Worm (Caenorhabditis elegans) whole organism, late embryonic: Measurements from ENCODE around the gene kvs-1.

Experiments
- C08G9.2 ChIP-seq: sonication (generic microtip); optimal IDR thresholded peaks from 2 replicates; lab custom pipeline; 2016; ENCODE audit warnings: mild to moderate bottlenecking, missing genetic modification characterization, moderate library complexity, missing compliant biosample characterization
- T23F11.4 ChIP-seq: fragments of 200-800 bp; sonication (Bioruptor generic); optimal IDR thresholded peaks from 2 replicates; lab custom pipeline; 2018; ENCODE audit warnings: mild to moderate bottlenecking, missing genetic modification characterization, missing compliant biosample characterization
- ama-1 ChIP-seq: fragments of 150-350 bp; optimal IDR thresholded peaks from 2 replicates; lab custom pipeline; 2014
- ceh-14 ChIP-seq: sonication (generic microtip); optimal IDR thresholded peaks from 2 replicates; lab custom pipeline; 2016; ENCODE audit warnings: missing genotype, missing genetic modification characterization, missing compliant biosample characterization
- ceh-18 ChIP-seq: sonication (generic microtip); optimal IDR thresholded peaks from 2 replicates; lab custom pipeline; 2016; ENCODE audit warnings: missing genetic modification characterization, missing compliant biosample characterization
- ceh-19 ChIP-seq: fragments of 200-800 bp; sonication (Bioruptor generic); optimal IDR thresholded peaks from 2 replicates; lab custom pipeline; 2018; ENCODE audit warnings: mild to moderate bottlenecking, missing genetic modification characterization, missing compliant biosample characterization
- ceh-2 ChIP-seq: sonication (generic microtip); optimal IDR thresholded peaks from 2 replicates; lab custom pipeline; 2016; ENCODE audit warnings: missing genotype, missing genetic modification characterization, missing compliant biosample characterization
- ceh-34 ChIP-seq: sonication (generic microtip); optimal IDR thresholded peaks from 2 replicates; lab custom pipeline; 2016; ENCODE audit warnings: mild to moderate bottlenecking, missing genetic modification characterization, missing compliant biosample characterization
- ceh-48 ChIP-seq: sonication (generic microtip); optimal IDR thresholded peaks from 2 replicates; lab custom pipeline; 2016; ENCODE audit warnings: missing genetic modification characterization, inconsistent platforms, missing compliant biosample characterization
- ceh-6 ChIP-seq: fragments of 200-800 bp; sonication (Bioruptor generic); optimal IDR thresholded peaks from 2 replicates; lab custom pipeline; 2018; ENCODE audit warnings: mild to moderate bottlenecking, missing genetic modification characterization, missing compliant biosample characterization
- che-1 ChIP-seq: sonication (generic microtip); optimal IDR thresholded peaks from 2 replicates; lab custom pipeline; 2016; ENCODE audit warnings: mild to moderate bottlenecking, missing genetic modification characterization, missing compliant biosample characterization
- dve-1 ChIP-seq: sonication (generic microtip); optimal IDR thresholded peaks from 2 replicates; lab custom pipeline; 2017; ENCODE audit warnings: antibody characterized with exemption, mild to moderate bottlenecking, missing genetic modification characterization, missing compliant biosample characterization
- eyg-1 ChIP-seq: sonication (generic microtip); optimal IDR thresholded peaks from 2 replicates; lab custom pipeline; 2016; ENCODE audit warnings: missing genotype, missing genetic modification characterization, missing compliant biosample characterization
- fax-1 ChIP-seq: sonication (generic microtip); optimal IDR thresholded peaks from 2 replicates; lab custom pipeline; 2016; ENCODE audit warnings: missing genotype, missing genetic modification characterization, missing compliant biosample characterization
- fkh-10 ChIP-seq: fragments of 150-350 bp; optimal IDR thresholded peaks from 2 replicates; lab custom pipeline; 2014; ENCODE audit warnings: missing biosample characterization, missing genetic modification reagents, missing genetic modification characterization
- fkh-6 ChIP-seq: sonication (generic microtip); optimal IDR thresholded peaks from 2 replicates; lab custom pipeline; 2016; ENCODE audit warnings: missing genetic modification characterization, missing compliant biosample characterization
- gmeb-2 ChIP-seq: sonication (generic microtip); optimal IDR thresholded peaks from 2 replicates; lab custom pipeline; 2016; ENCODE audit warnings: missing genetic modification characterization, inconsistent platforms, missing compliant biosample characterization
- hlh-15 ChIP-seq: sonication (generic microtip); optimal IDR thresholded peaks from 2 replicates; lab custom pipeline; 2016; ENCODE audit warnings: missing genetic modification characterization, missing compliant biosample characterization
- hlh-30 ChIP-seq: sonication (generic microtip); optimal IDR thresholded peaks from 2 replicates; lab custom pipeline; 2017; ENCODE audit warnings: antibody characterized with exemption, missing genetic modification characterization, missing compliant biosample characterization; ENCODE audit not compliant: insufficient read depth
- lin-11 ChIP-seq: fragments of 200-800 bp; sonication (Bioruptor generic); optimal IDR thresholded peaks from 2 replicates; lab custom pipeline; 2018; ENCODE audit warnings: mild to moderate bottlenecking, missing genetic modification characterization, missing compliant biosample characterization
- mec-3 ChIP-seq: sonication (generic microtip); optimal IDR thresholded peaks from 2 replicates; lab custom pipeline; 2016; ENCODE audit warnings: borderline replicate concordance, missing genetic modification characterization, missing compliant biosample characterization
- nfya-1 ChIP-seq: sonication (generic microtip); optimal IDR thresholded peaks from 2 replicates; lab custom pipeline; 2017; ENCODE audit warnings: missing genetic modification characterization, mild to moderate bottlenecking, missing compliant biosample characterization, antibody characterized with exemption, moderate library complexity
- nhr-11 ChIP-seq: fragments of 150-350 bp; optimal IDR thresholded peaks from 2 replicates; lab custom pipeline; 2014; ENCODE audit warnings: missing biosample characterization, missing genetic modification characterization
- pag-3 ChIP-seq: sonication (generic microtip); optimal IDR thresholded peaks from 2 replicates; lab custom pipeline; 2016; ENCODE audit warnings: missing compliant biosample characterization, missing genetic modification characterization, borderline replicate concordance
- pha-2 ChIP-seq: sonication (generic microtip); optimal IDR thresholded peaks from 2 replicates; lab custom pipeline; 2017; ENCODE audit warnings: mild to moderate bottlenecking, missing genetic modification characterization, missing compliant biosample characterization
- rnt-1 ChIP-seq: sonication (generic microtip); optimal IDR thresholded peaks from 2 replicates; lab custom pipeline; 2016; ENCODE audit warnings: missing genetic modification characterization, missing compliant biosample characterization
- sox-4 ChIP-seq: sonication (generic microtip); optimal IDR thresholded peaks from 2 replicates; lab custom pipeline; 2017; ENCODE audit warnings: mild to moderate bottlenecking, missing genetic modification characterization, inconsistent platforms, missing compliant biosample characterization
- tbx-2 ChIP-seq: sonication (generic microtip); optimal IDR thresholded peaks from 2 replicates; lab custom pipeline; 2016; ENCODE audit warnings: missing genetic modification characterization, missing compliant biosample characterization
- tbx-7 ChIP-seq: sonication (generic microtip); optimal IDR thresholded peaks from 2 replicates; lab custom pipeline; 2016; ENCODE audit warnings: missing genotype, missing genetic modification characterization, missing compliant biosample characterization
- unc-3 ChIP-seq, 2 experiments: fragments of 200-800 bp in 1 of 2; sonication (Bioruptor generic) in 1 of 2; sonication (generic microtip) in 1 of 2; conservative IDR thresholded peaks in 1 of 2; optimal IDR thresholded peaks in 1 of 2; 2 replicates each; pipeline versions ENCODE4 v1.3.6 to Lab custom; 2016 to 2022; ENCODE audit warnings: missing compliant biosample characterization in 2 of 2, missing genetic modification characterization in 2 of 2, missing genetic modification reagents in 1 of 2
- unc-42 ChIP-seq: sonication (generic microtip); optimal IDR thresholded peaks from 2 replicates; lab custom pipeline; 2016; ENCODE audit warnings: missing genotype, missing genetic modification characterization, missing compliant biosample characterization
- ztf-16 ChIP-seq: sonication (generic microtip); optimal IDR thresholded peaks from 2 replicates; lab custom pipeline; 2017; ENCODE audit warnings: missing genetic modification characterization, missing compliant biosample characterization

The kvs-1 gene

DNA sequence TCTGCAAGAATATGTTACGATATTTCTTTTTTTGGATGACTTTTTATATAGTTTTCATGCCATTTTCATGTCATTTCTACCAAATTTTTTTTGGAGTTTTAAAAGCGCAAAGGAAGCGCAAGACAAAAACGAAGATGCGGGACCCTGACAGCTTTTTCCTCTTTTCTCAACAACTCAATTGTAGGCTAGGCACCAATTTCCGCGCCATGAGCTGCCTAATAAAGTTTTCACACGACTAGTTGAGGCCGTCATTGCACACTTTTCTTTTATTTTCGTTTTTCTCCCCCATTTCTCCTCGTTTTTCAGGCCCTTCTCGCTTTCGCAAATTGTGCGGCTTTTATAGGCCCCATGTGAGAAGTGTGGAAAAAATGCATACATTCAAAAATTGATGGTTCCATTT lies 27.1 kb downstream of the kvs-1 start:
- TF ChIP-seq unc-42 (peak; percentile 94), ceh-19 (GFP tag; lab: Kevin White, UChicago) (no peak)

DNA sequence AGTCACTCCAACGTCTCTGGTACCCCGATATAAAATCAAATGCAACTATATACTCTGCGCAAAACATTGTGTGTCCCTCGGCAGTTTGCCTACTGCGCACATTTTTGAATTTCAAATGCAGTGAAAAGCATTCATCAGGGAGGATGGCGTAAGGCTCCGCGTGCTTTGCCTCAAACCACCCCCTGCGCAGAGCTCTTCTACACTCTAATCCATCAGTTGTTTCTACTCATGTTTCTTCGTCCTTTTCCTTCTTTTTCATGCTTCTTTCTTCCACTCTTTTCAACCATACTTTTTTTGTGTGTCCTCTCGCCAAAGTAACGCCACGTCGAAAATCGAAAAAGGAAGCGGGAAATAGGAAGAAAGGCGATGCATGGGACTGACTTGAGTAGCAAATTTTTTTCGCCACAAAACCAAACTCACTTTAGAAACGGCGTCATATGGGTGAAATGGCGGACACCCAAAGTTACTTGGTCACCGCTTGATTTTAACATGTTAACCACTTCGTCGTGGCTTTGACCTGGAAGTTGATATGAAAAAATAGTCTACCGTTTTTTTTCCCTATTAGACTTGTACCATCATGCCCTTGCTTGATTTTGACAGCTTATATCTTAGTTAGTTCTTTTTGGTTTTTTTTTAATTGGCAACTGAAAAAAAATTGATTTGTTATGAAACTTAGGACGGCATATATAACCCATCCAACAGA lies 28.3 kb downstream of the kvs-1 start:
- peak; percentile 17 for TF ChIP-seq unc-42
- TF ChIP-seq nfya-1 (tag; lab: Kevin White, UChicago) = peak; percentile 10
- no peak for TF ChIP-seq unc-3 (GFP tag; conservative IDR thresholded peaks at IDR 0.05; lab: Robert Waterston, UW)
- peak; percentile 10 for TF ChIP-seq unc-3 (tag; optimal IDR thresholded peaks at IDR 0.05; lab: Kevin White, UChicago)
- TF ChIP-seq pag-3 = no peak
- peak; percentile 1 for TF ChIP-seq ceh-34 (tag; lab: Kevin White, UChicago)
- TF ChIP-seq eyg-1 (tag; lab: Kevin White, UChicago) = no peak
- TF ChIP-seq, all 69 proteins: peak for 4

DNA sequence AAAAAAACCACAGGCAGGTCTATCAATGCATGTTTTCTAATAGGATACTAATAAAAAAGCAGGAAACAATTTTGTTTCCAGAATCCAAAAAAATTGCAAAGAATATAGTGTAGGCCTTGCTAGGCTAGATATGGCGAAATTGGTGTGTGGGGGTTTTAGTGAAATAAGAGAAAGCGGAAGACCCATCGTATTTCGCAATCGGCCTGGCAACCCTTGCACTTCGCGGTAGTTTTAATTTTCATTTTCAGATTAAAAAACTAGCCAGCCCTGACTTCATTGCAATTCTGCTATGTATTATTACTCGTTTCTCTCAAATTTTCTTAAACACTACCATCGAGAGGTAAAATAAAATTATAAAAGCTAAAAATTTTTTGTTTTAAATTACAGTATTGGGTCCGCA lies 32.1 kb downstream of the kvs-1 start:
- TF ChIP-seq unc-3 (GFP tag; conservative IDR thresholded peaks at IDR 0.05; lab: Robert Waterston, UW) = no peak
- no peak for TF ChIP-seq unc-3 (tag; optimal IDR thresholded peaks at IDR 0.05; lab: Kevin White, UChicago)
- no peak for TF ChIP-seq ceh-18
- no peak for TF ChIP-seq ceh-48
- no peak for TF ChIP-seq ceh-6 (GFP tag; lab: Kevin White, UChicago)
- no peak for TF ChIP-seq che-1 (tag; lab: Kevin White, UChicago)
- TF ChIP-seq fkh-6 (tag; lab: Kevin White, UChicago) = no peak
- no peak for TF ChIP-seq tbx-7 (tag; lab: Kevin White, UChicago)
- TF ChIP-seq hlh-30 = no peak
- TF ChIP-seq nfya-1 (tag; lab: Kevin White, UChicago) = no peak
- TF ChIP-seq hlh-15 (tag; lab: Kevin White, UChicago) = no peak
- TF ChIP-seq, all 69 proteins: peak for 0

DNA sequence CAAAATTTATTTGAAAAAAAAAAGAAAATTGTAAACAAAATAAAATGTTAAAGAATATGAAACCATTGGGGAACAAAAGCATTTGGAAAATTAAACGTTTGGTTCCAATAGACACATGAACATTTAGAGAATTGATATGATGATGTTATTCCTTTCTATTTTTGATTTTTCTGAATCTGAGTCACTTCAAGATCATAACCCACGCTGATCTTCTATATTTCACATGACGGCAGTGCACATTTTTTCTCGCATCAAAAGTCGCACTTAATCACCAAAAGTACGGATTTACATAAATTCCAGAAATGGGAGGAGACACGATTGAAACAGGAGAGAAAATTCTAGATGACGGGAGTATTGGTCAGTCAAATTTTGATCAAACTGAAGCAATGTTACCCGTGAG lies 34.2 kb downstream of the kvs-1 start, which contains the start of gene F27D9.2:
TSS of gene F27D9.2 (plus strand) at position 301 of the 400 bp plus-strand sequence.
- TF ChIP-seq T23F11.4 (GFP tag; lab: Kevin White, UChicago) = no peak
- TF ChIP-seq C08G9.2 (tag; lab: Kevin White, UChicago) = no peak
- TF ChIP-seq unc-42 = no peak
- no peak for TF ChIP-seq dve-1
- TF ChIP-seq ceh-48 = no peak
- no peak for TF ChIP-seq ceh-18
- TF ChIP-seq che-1 (tag; lab: Kevin White, UChicago) = no peak
- TF ChIP-seq ama-1 (lab: Kevin White, UChicago) = no peak
- TF ChIP-seq fkh-10 (GFP tag; lab: Kevin White, UChicago) = no peak
- TF ChIP-seq pha-2 = no peak
- TF ChIP-seq ceh-2 = no peak
- TF ChIP-seq fax-1 (tag; lab: Kevin White, UChicago) = no peak
- no peak for TF ChIP-seq sox-4 (tag; lab: Kevin White, UChicago)
- no peak for TF ChIP-seq mec-3
- no peak for TF ChIP-seq nhr-11 (tag; lab: Kevin White, UChicago)
- no peak for TF ChIP-seq lin-11 (tag; lab: Kevin White, UChicago)

DNA sequence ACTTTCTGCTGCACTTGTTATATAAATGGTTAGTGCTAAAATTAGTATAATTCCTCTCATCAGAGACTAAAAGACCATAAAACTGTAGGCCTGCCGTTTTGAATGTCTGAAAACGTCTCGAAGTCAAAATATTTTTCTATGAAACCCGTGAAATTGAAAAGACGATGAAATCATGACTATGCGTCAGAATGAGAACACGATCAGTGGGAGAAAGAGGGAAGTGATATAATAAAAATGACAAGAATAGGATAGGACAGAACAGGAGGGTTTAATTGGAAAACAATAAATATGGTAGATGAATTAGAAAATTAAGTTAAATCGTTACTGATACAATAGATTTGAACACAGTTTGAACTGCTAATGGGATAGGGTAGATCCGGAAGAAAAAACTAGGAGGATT lies 36.3 kb downstream of the kvs-1 start, which contains the start of gene F27D9.7:
TSS of gene F27D9.7 (minus strand) at position 101 of the 400 bp plus-strand sequence.
- TF ChIP-seq ztf-16 = no peak
- no peak for TF ChIP-seq ceh-14 (tag; lab: Kevin White, UChicago)
- no peak for TF ChIP-seq rnt-1 (tag; lab: Kevin White, UChicago)
- TF ChIP-seq tbx-2 (tag; lab: Kevin White, UChicago) = no peak
- no peak for TF ChIP-seq ceh-6 (GFP tag; lab: Kevin White, UChicago)
- no peak for TF ChIP-seq gmeb-2 (tag; lab: Kevin White, UChicago)
